Worm (Caenorhabditis elegans) whole organism, L4/young adult: ENCODE measurements around the gene lido-8.

Experiments used
- W03F9.2 ChIP-seq: fragments of 150-350 bp; optimal IDR thresholded peaks from 2 replicates; lab custom pipeline; 2014; ENCODE audit warnings: missing biosample characterization, missing genetic modification characterization
- dao-5 ChIP-seq: sonication (generic microtip); optimal IDR thresholded peaks from 2 replicates; lab custom pipeline; 2016; ENCODE audit warnings: missing genotype, missing genetic modification characterization, moderate library complexity, missing compliant biosample characterization
- him-1 ChIP-seq: sonication (generic microtip); optimal IDR thresholded peaks from 2 replicates; lab custom pipeline; 2016; ENCODE audit warnings: missing genotype, missing genetic modification reagents, missing genetic modification characterization, missing compliant biosample characterization

lido-8 gene

DNA sequence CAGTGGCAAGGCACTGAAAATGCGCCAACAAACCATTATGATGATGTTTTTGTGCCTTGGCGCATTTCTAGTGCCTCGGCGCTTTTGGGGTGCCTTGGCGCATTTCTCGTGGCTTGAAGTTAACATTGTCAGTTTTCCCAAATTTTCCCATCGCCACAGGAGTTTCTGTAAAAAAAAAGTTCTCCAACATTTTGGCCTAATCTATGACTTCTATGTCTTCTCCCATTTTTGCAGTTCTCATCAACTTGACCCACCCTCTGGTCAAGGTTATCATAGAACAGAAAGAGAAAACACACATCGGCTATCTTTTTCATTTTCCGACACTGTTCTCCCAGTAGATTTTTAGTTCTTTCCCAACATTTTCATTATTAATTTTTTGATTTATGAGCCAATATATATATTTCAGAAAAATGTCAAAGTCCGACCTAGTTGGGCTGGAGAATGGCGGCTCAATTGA, 41.7 kb downstream of the lido-8 start, which contains the start of the genes B0454.26 and B0454.5:
Gene B0454.26, minus strand, starts transcription at position 101 of the 457 bp plus-strand sequence.
Gene B0454.5, plus strand, starts transcription at position 407 of the 457 bp plus-strand sequence.
- TF ChIP-seq W03F9.2 (no peak), him-1 (tag; lab: Kevin White, UChicago) (no peak), dao-5 (no peak)

DNA sequence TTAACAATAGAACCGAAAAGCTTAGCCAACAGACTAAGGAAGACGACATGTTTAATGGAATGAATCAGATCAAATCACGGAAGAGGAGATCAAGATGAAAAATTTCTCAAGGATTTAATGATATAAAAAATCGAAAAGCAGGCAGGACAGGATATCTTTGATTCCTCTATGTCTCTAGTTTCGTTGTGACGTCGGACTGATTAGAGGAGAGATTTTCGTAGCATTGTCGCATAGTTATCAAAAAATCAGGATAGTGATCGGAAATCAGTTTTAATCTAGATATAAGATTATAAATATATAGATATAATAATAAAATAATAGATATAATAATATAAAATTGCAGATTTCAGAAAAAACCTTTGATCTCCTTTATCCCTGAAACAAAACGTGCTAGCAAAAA, 46.5 kb downstream of the lido-8 start, which contains the start of gene B0454.8:
Gene B0454.8, minus strand, starts transcription at position 101 of the 400 bp plus-strand sequence.
- TF ChIP-seq dao-5 (no peak), W03F9.2 (no peak), him-1 (tag; lab: Kevin White, UChicago) (no peak)

DNA sequence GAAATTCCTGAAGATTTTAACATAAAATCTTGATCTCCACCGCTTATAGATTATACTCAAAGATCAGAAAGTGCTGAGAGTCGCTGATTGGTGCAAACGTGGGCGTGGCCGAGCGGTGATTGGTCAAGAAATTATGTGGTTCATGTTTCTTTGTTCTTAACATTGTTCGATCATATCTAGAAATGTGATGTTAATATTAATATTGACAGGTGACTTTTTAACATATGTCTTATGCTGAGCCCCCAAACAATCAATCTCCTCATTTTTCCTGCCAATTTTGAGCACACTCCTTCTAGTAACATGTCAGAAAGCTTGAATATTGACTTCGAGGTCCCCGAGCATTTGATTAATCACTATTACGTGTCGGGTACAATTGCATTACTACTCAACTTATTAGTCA, 47.2 kb downstream of the lido-8 start, which contains the start of gene sri-29:
Gene sri-29, plus strand, starts transcription at position 301 of the 400 bp plus-strand sequence.
- TF ChIP-seq dao-5: no peak
- no peak for TF ChIP-seq him-1 (tag; lab: Kevin White, UChicago)
- no peak for TF ChIP-seq W03F9.2

DNA sequence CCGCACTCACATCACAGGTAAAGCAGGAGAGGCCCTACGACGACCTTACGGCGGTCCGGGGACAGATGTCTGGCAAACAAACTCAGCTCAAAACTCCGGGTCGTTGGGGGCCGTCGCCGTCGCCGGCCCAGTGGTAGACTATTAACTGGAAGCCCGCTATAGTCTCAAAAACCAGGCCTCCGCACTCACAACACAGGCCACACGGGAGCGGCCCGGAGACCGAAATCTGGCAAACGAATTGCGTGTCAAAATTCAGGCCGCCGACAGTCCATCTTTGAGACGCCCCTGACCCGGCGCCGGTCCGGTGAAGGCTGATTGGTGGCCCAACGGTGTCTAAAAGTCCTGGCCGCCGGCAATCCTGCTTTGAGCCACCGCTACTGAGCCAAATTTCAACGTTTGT, 48.6 kb downstream of the lido-8 start:
- TF ChIP-seq him-1 (tag; lab: Kevin White, UChicago): no peak
- TF ChIP-seq dao-5: no peak
- no peak for TF ChIP-seq W03F9.2

DNA sequence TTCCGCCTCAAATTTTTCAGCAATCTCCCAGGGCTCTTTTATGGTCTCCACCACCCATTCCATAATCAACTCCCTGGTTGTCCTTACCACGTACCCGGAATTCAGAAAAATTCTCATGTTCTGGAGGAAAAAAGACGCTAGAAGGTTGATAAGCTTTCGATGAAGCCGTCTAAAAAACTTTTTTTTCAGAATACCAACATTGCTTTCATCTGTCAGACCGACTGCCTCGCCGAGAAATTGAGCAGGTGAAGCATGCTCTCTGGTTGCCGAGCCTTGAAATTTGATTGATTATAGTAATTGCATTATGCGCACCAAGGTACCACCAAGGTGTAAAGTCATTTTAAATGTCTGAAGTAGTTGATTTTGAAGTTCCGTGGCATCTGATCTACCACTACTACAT, 49.1 kb downstream of the lido-8 start, which contains the start of gene sri-30:
Gene sri-30, plus strand, starts transcription at position 301 of the 400 bp plus-strand sequence.
- TF ChIP-seq dao-5 (no peak), him-1 (tag; lab: Kevin White, UChicago) (no peak), W03F9.2 (no peak)

DNA sequence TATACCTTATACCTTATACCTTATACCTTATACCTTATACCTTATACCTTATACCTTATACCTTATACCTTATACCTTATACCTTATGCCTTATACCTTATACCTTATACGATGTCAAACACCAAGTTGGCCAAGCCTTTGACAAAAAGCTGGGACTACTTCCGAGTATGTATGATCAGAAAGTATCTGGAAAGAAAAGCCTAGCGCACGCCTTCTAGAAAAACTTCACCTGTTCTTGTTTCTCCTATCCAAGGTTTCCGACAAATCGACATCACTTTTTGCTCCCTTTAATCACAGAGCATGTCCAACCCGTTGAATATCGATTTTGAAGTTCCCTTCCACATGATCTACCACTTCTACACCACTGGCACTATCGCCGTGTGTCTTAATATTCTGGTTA, 51.6 kb downstream of the lido-8 start, which contains the start of gene sri-28:
Gene sri-28, plus strand, starts transcription at position 301 of the 400 bp plus-strand sequence.
- TF ChIP-seq W03F9.2: no peak
- no peak for TF ChIP-seq him-1 (tag; lab: Kevin White, UChicago)
- no peak for TF ChIP-seq dao-5

DNA sequence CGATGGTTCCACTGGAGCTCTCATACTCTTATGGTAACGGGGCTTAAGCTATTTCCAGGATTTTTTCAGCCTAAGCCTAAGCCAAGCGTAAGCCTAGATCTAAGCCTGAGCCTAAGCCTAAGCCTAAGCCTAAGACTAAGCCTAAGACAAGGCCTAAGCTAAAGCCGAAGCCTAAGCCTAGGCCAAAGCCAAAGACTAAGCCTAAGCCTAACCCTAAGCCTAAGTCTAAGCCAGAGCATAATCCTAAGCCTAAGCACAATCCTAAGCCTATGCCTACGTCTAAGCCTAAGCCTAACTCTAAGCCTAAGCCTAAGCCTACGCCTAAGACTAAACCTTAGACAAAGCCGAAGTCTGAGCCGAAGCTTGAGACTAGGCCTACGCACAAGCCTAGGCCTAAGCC, 52.2 kb downstream of the lido-8 start:
- TF ChIP-seq him-1 (tag; lab: Kevin White, UChicago): no peak
- no peak for TF ChIP-seq dao-5
- no peak for TF ChIP-seq W03F9.2
